3 worm cellular contexts compared by ENCODE assay signal in genomic region chrX:10630059-10630791, ce11.
A peak's percentile ranks its signal among the peaks of the same experiment; 100 is the strongest.
TF ChIP-seq lines count a peak whose summit lies in the region.

No protein-coding gene starts in this region.

TF ChIP-seq in whole organism, L1 larva, 84 proteins besides CTCF, POLR2A, EP300 and RAD21 (continued from another document):
- TF ChIP-seq mef-2 (tag; optimal IDR thresholded peaks at IDR 0.05; lab: Kevin White, UChicago) (no peak), nhr-85 (tag; lab: Kevin White, UChicago) (peak; percentile 93), blmp-1 (tag; optimal IDR thresholded peaks at IDR 0.05; lab: Kevin White, UChicago) (peak; percentile 2), ceh-8 (GFP tag; optimal IDR thresholded peaks at IDR 0.05; lab: Kevin White, UChicago) (no peak), elt-2 (tag; optimal IDR thresholded peaks at IDR 0.05; lab: Kevin White, UChicago) (peak; percentile 89), elt-3 (tag; optimal IDR thresholded peaks at IDR 0.05; lab: Kevin White, UChicago) (peak in 2 of 6 experiments; percentile 50 to 55), lin-13 (GFP tag; optimal IDR thresholded peaks at IDR 0.05; lab: Kevin White, UChicago) (no peak), ets-5 (GFP tag; IDR thresholded peaks at IDR 0.05; lab: Robert Waterston, UW) (no peak), fos-1 (tag; optimal IDR thresholded peaks at IDR 0.05; lab: Kevin White, UChicago) (no peak), lin-35 (GFP tag; optimal IDR thresholded peaks at IDR 0.05; lab: Kevin White, UChicago) (peak in 1 of 2 experiments; percentile 25), nhr-77 (tag; optimal IDR thresholded peaks at IDR 0.05; lab: Kevin White, UChicago) (no peak), lin-14 (GFP tag; optimal IDR thresholded peaks at IDR 0.05; lab: Kevin White, UChicago) (peak; percentile 26), mab-9 (GFP tag; IDR thresholded peaks at IDR 0.05; lab: Robert Waterston, UW) (no peak), nhr-71 (tag; optimal IDR thresholded peaks at IDR 0.05; lab: Kevin White, UChicago) (peak; percentile 39), ceh-63 (GFP tag; optimal IDR thresholded peaks at IDR 0.05; lab: Kevin White, UChicago) (no peak), unc-30 (tag; optimal IDR thresholded peaks at IDR 0.05; lab: Kevin White, UChicago) (no peak), fkh-10 (GFP tag; optimal IDR thresholded peaks at IDR 0.05; lab: Kevin White, UChicago) (no peak), tlp-1 (tag; optimal IDR thresholded peaks at IDR 0.05; lab: Kevin White, UChicago) (peak; percentile 37), egl-27 (tag; optimal IDR thresholded peaks at IDR 0.05; lab: Kevin White, UChicago) (no peak), Y116A8C.19 (tag; optimal IDR thresholded peaks at IDR 0.05; lab: Kevin White, UChicago; ENCODE audit: borderline replicate concordance) (no peak), lsy-2 (tag; optimal IDR thresholded peaks at IDR 0.05; lab: Kevin White, UChicago) (no peak), unc-98 (GFP tag; IDR thresholded peaks at IDR 0.05; lab: Robert Waterston, UW) (no peak), ceh-82 (tag; optimal IDR thresholded peaks at IDR 0.05; lab: Kevin White, UChicago) (no peak), xbp-1 (tag; optimal IDR thresholded peaks at IDR 0.05; lab: Kevin White, UChicago) (no peak)

TF ChIP-seq in whole organism, L2 larva, 48 proteins besides CTCF, POLR2A, EP300 and RAD21 (continued from another document):
- TF ChIP-seq gmeb-1 (tag; optimal IDR thresholded peaks at IDR 0.05; lab: Kevin White, UChicago) (peak; percentile 22), sma-9 (GFP tag; optimal IDR thresholded peaks at IDR 0.05; lab: Kevin White, UChicago) (peak; percentile 58), sma-9 (tag; optimal IDR thresholded peaks at IDR 0.05; lab: Kevin White, UChicago) (no peak), nhr-11 (tag; optimal IDR thresholded peaks at IDR 0.05; lab: Kevin White, UChicago) (no peak), snpc-4 (tag; optimal IDR thresholded peaks at IDR 0.05; lab: Kevin White, UChicago) (no peak), ceh-16 (tag; optimal IDR thresholded peaks at IDR 0.05; lab: Kevin White, UChicago) (no peak), F13H6.1 (tag; optimal IDR thresholded peaks at IDR 0.05; lab: Kevin White, UChicago) (no peak), nhr-12 (tag; optimal IDR thresholded peaks at IDR 0.05; lab: Kevin White, UChicago) (no peak), unc-39 (tag; optimal IDR thresholded peaks at IDR 0.05; lab: Kevin White, UChicago) (no peak), crh-2 (tag; optimal IDR thresholded peaks at IDR 0.05; lab: Kevin White, UChicago) (peak; percentile 47), unc-55 (GFP tag; optimal IDR thresholded peaks at IDR 0.05; lab: Kevin White, UChicago) (no peak), C34F6.9 (tag; optimal IDR thresholded peaks at IDR 0.05; lab: Kevin White, UChicago) (no peak), mab-5 (tag; optimal IDR thresholded peaks at IDR 0.05; lab: Kevin White, UChicago) (no peak), egl-27 (tag; optimal IDR thresholded peaks at IDR 0.05; lab: Kevin White, UChicago) (no peak), nhr-23 (tag; optimal IDR thresholded peaks at IDR 0.05; lab: Kevin White, UChicago) (no peak), sma-3 (GFP tag; optimal IDR thresholded peaks at IDR 0.05; lab: Kevin White, UChicago) (peak; percentile 76), elt-3 (tag; optimal IDR thresholded peaks at IDR 0.05; lab: Kevin White, UChicago) (no peak), nhr-10 (tag; optimal IDR thresholded peaks at IDR 0.05; lab: Kevin White, UChicago) (no peak), nhr-6 (tag; optimal IDR thresholded peaks at IDR 0.05; lab: Kevin White, UChicago) (no peak), lsy-2 (tag; optimal IDR thresholded peaks at IDR 0.05; lab: Kevin White, UChicago) (no peak), ztf-1 (GFP tag; conservative IDR thresholded peaks at IDR 0.05; lab: Robert Waterston, UW) (no peak), nhr-21 (tag; optimal IDR thresholded peaks at IDR 0.05; lab: Kevin White, UChicago) (peak; percentile 21), zag-1 (tag; optimal IDR thresholded peaks at IDR 0.05; lab: Kevin White, UChicago) (no peak), ama-1 (optimal IDR thresholded peaks at IDR 0.05; lab: Kevin White, UChicago) (no peak), unc-62 (GFP tag; optimal IDR thresholded peaks at IDR 0.05; lab: Kevin White, UChicago) (no peak), nhr-129 (tag; optimal IDR thresholded peaks at IDR 0.05; lab: Kevin White, UChicago) (no peak), ZK546.5 (tag; optimal IDR thresholded peaks at IDR 0.05; lab: Kevin White, UChicago) (no peak), blmp-1 (tag; optimal IDR thresholded peaks at IDR 0.05; lab: Kevin White, UChicago; ENCODE audit: insufficient read depth) (no peak), fos-1 (tag; optimal IDR thresholded peaks at IDR 0.05; lab: Kevin White, UChicago) (peak; percentile 69), nhr-237 (tag; optimal IDR thresholded peaks at IDR 0.05; lab: Kevin White, UChicago) (no peak), nhr-25 (tag; optimal IDR thresholded peaks at IDR 0.05; lab: Kevin White, UChicago) (peak; percentile 84), nhr-77 (tag; optimal IDR thresholded peaks at IDR 0.05; lab: Kevin White, UChicago) (no peak)

TF ChIP-seq in whole organism, L3 larva, 47 proteins besides CTCF, POLR2A, EP300 and RAD21 (continued from another document):
- TF ChIP-seq ama-1 (optimal IDR thresholded peaks at IDR 0.05; lab: Kevin White, UChicago) (no peak), nfya-1 (tag; optimal IDR thresholded peaks at IDR 0.05; lab: Kevin White, UChicago; ENCODE audit: insufficient read depth) (no peak), fos-1 (tag; optimal IDR thresholded peaks at IDR 0.05; lab: Kevin White, UChicago) (no peak), egl-5 (tag; optimal IDR thresholded peaks at IDR 0.05; lab: Kevin White, UChicago) (no peak), nhr-67 (tag; optimal IDR thresholded peaks at IDR 0.05; lab: Kevin White, UChicago) (no peak), elt-3 (tag; optimal IDR thresholded peaks at IDR 0.05; lab: Kevin White, UChicago) (no peak)
